Worm (Caenorhabditis elegans): ENCODE data around the gene B0432.8.

DNA sequence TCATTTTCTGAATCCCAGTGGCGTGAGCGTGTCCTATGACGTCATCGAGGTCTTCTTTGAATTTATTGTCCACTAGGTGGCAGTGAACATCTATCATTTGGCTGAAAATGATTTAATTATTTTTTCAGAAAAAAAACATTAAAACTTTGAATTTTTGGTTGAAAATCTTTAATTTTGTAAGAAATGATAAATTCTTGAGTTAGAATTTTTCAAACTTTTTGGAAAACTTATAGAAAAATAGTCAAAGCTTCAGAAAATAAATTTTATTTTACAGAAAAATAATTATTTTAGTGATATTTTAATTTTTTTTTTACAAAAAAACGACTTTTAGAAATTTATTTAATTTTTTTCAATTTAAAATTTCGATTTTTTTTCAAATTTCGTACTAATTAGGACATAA, at the start of gene B0432.8:
- no peak for TF ChIP-seq lsy-2 (tag; optimal IDR thresholded peaks at IDR 0.05)
- no peak for TF ChIP-seq F13H6.1 (tag; optimal IDR thresholded peaks at IDR 0.05)
